Worm (Caenorhabditis elegans) whole organism, L4 larva: ENCODE data around the gene C24H12.6.

ENCODE experiments used
- F37D6.2 ChIP-seq: sonication (generic microtip); optimal IDR thresholded peaks from 2 replicates; lab custom pipeline; 2016; ENCODE audit warnings: mild to moderate bottlenecking, missing genetic modification characterization, missing compliant biosample characterization
- F49E8.2 ChIP-seq: sonication (generic microtip); optimal IDR thresholded peaks from 2 replicates; lab custom pipeline; 2016; ENCODE audit warnings: missing compliant biosample characterization, mild to moderate bottlenecking, missing genetic modification characterization, borderline replicate concordance
- ZK546.5 ChIP-seq, 2 experiments: sonication (generic microtip); optimal IDR thresholded peaks; 2 replicates each; lab custom pipeline; 2017; ENCODE audit warnings: missing biosample characterization in 2 of 2, missing genetic modification characterization in 2 of 2
- aha-1 ChIP-seq: fragments of 150-350 bp; peaks from one replicate; lab custom pipeline; 2014; ENCODE audit warnings: missing biosample characterization, missing genetic modification characterization
- ama-1 ChIP-seq: fragments of 150-350 bp; optimal IDR thresholded peaks from 2 replicates; lab custom pipeline; 2014; ENCODE audit warnings: inconsistent platforms, mixed read lengths
- arid-1 ChIP-seq: fragments of 200-800 bp; sonication (Bioruptor generic); conservative IDR thresholded peaks from 2 replicates; pipeline ENCODE4 v1.3.6; 2022; ENCODE audit warnings: missing genetic modification reagents, missing genetic modification characterization, missing compliant biosample characterization
- attf-4 ChIP-seq: sonication (generic microtip); optimal IDR thresholded peaks from 3 replicates; lab custom pipeline; 2017; ENCODE audit warnings: missing biosample characterization, missing genetic modification characterization
- ceh-20 ChIP-seq: fragments of 200-800 bp; sonication (Bioruptor generic); IDR thresholded peaks from 2 replicates; pipeline ENCODE4 v1.3.6; 2022; ENCODE audit warnings: missing genetic modification reagents, missing genetic modification characterization, missing compliant biosample characterization
- ceh-28 ChIP-seq: fragments of 150-350 bp; optimal IDR thresholded peaks from 2 replicates; lab custom pipeline; 2014; ENCODE audit warnings: missing biosample characterization, missing genetic modification reagents, missing genetic modification characterization
- ceh-32 ChIP-seq: sonication (generic microtip); optimal IDR thresholded peaks from 2 replicates; lab custom pipeline; 2016; ENCODE audit warnings: mild to moderate bottlenecking, missing genetic modification characterization, missing compliant biosample characterization; ENCODE audit not compliant: poor library complexity
- ceh-44 ChIP-seq: fragments of 200-800 bp; sonication (Bioruptor generic); IDR thresholded peaks from 2 replicates; pipeline ENCODE4 v1.3.6; 2022; ENCODE audit warnings: missing genetic modification reagents, missing genetic modification characterization, missing compliant biosample characterization
- ces-1 ChIP-seq: fragments of 150-350 bp; sonication (generic microtip); optimal IDR thresholded peaks from 4 replicates; lab custom pipeline; 2014; ENCODE audit warnings: missing biosample characterization, missing genetic modification reagents, missing genetic modification characterization
- daf-12 ChIP-seq: fragments of 150-350 bp; optimal IDR thresholded peaks from 2 replicates; lab custom pipeline; 2014; ENCODE audit warnings: missing biosample characterization, missing genetic modification reagents, missing genetic modification characterization
- daf-16 ChIP-seq, 3 experiments: sonication (generic microtip); optimal IDR thresholded peaks; 2 replicates each; lab custom pipeline; 2016 to 2017; ENCODE audit warnings: missing genetic modification characterization in 3 of 3, missing genetic modification reagents in 3 of 3, mild to moderate bottlenecking in 2 of 3, missing compliant biosample characterization in 2 of 3, missing biosample characterization in 1 of 3, moderate library complexity in 1 of 3
- daf-19 ChIP-seq: fragments of 200-800 bp; sonication (Bioruptor generic); conservative IDR thresholded peaks from 2 replicates; pipeline ENCODE4 v1.3.6; 2022; ENCODE audit warnings: missing genetic modification characterization, missing compliant biosample characterization
- dmd-6 ChIP-seq: fragments of 200-800 bp; sonication (Bioruptor generic); IDR thresholded peaks from 2 replicates; pipeline ENCODE4 v1.3.6; 2022; ENCODE audit warnings: missing genetic modification reagents, missing genetic modification characterization, missing compliant biosample characterization
- dpl-1 ChIP-seq: fragments of 150-350 bp; optimal IDR thresholded peaks from 2 replicates; lab custom pipeline; 2014; ENCODE audit warnings: missing biosample characterization, missing genetic modification reagents, missing genetic modification characterization
- hif-1 ChIP-seq, 2 experiments: sonication (generic microtip); optimal IDR thresholded peaks; 2 replicates each; lab custom pipeline; 2016 to 2017; ENCODE audit warnings: missing compliant biosample characterization in 2 of 2, missing genetic modification characterization in 2 of 2, missing genetic modification reagents in 2 of 2, missing genotype in 2 of 2, mild to moderate bottlenecking in 1 of 2
- hlh-11 ChIP-seq: fragments of 200-800 bp; sonication (Bioruptor generic); optimal IDR thresholded peaks from 2 replicates; lab custom pipeline; 2018; ENCODE audit warnings: mild to moderate bottlenecking, missing genetic modification characterization, missing compliant biosample characterization
- hlh-30 ChIP-seq: sonication (generic microtip); optimal IDR thresholded peaks from 2 replicates; lab custom pipeline; 2017; ENCODE audit warnings: antibody characterized with exemption, mild to moderate bottlenecking, missing genetic modification characterization, missing compliant biosample characterization; ENCODE audit not compliant: insufficient read depth
- jun-1 ChIP-seq: fragments of 150-350 bp; optimal IDR thresholded peaks from 2 replicates; lab custom pipeline; 2014; ENCODE audit warnings: missing biosample characterization, missing genetic modification reagents, missing genetic modification characterization
- lin-13 ChIP-seq: fragments of 150-350 bp; optimal IDR thresholded peaks from 2 replicates; lab custom pipeline; 2014; ENCODE audit warnings: missing biosample characterization, missing genetic modification reagents, missing genetic modification characterization
- lsy-2 ChIP-seq, 2 experiments: fragments of 150-350 bp in 1 of 2; sonication (generic microtip) in 1 of 2; optimal IDR thresholded peaks; 2 replicates each; lab custom pipeline; 2014 to 2017; ENCODE audit warnings: missing biosample characterization in 2 of 2, missing genetic modification characterization in 2 of 2
- madf-5 ChIP-seq, 2 experiments: fragments of 200-800 bp; sonication (Bioruptor generic); IDR thresholded peaks; 2 replicates each; pipeline ENCODE4 v1.3.6; 2022; ENCODE audit warnings: missing compliant biosample characterization in 2 of 2, missing genetic modification characterization in 2 of 2
- madf-9 ChIP-seq: fragments of 200-800 bp; sonication (Bioruptor generic); conservative IDR thresholded peaks from 2 replicates; pipeline ENCODE4 v1.3.6; 2022; ENCODE audit warnings: missing genetic modification reagents, missing genetic modification characterization, missing compliant biosample characterization
- mdl-1 ChIP-seq, 2 experiments: fragments of 150-350 bp in 1 of 2; sonication (generic microtip) in 1 of 2; optimal IDR thresholded peaks; 2 replicates each; lab custom pipeline; 2014 to 2017; ENCODE audit warnings: missing biosample characterization in 2 of 2, missing genetic modification characterization in 2 of 2
- mdt-29 ChIP-seq: fragments of 200-800 bp; sonication (Bioruptor generic); IDR thresholded peaks from 2 replicates; pipeline ENCODE4 v1.3.6; 2022; ENCODE audit warnings: missing genetic modification reagents, missing genetic modification characterization, missing compliant biosample characterization
- mep-1 ChIP-seq: fragments of 150-350 bp; sonication (generic microtip); optimal IDR thresholded peaks from 3 replicates; lab custom pipeline; 2014; ENCODE audit warnings: missing biosample characterization, missing genetic modification characterization
- mes-2 ChIP-seq: sonication (generic microtip); optimal IDR thresholded peaks from 2 replicates; lab custom pipeline; 2016; ENCODE audit warnings: missing genotype, mild to moderate bottlenecking, missing genetic modification characterization, missing compliant biosample characterization; ENCODE audit not compliant: poor library complexity, severe bottlenecking
- mxl-2 ChIP-seq: fragments of 200-800 bp; sonication (Bioruptor generic); conservative IDR thresholded peaks from 2 replicates; pipeline ENCODE4 v1.3.6; 2022; ENCODE audit warnings: missing genetic modification reagents, missing genetic modification characterization, missing compliant biosample characterization
- nhr-25 ChIP-seq: sonication (generic microtip); optimal IDR thresholded peaks from 2 replicates; lab custom pipeline; 2017; ENCODE audit warnings: missing genetic modification characterization, mild to moderate bottlenecking, missing compliant biosample characterization, antibody characterized with exemption, moderate library complexity, borderline replicate concordance; ENCODE audit not compliant: insufficient read depth
- nhr-28 ChIP-seq: fragments of 150-350 bp; optimal IDR thresholded peaks from 2 replicates; lab custom pipeline; 2014; ENCODE audit warnings: missing biosample characterization, missing genetic modification characterization
- nhr-41 ChIP-seq: fragments of 200-800 bp; sonication (Bioruptor generic); IDR thresholded peaks from 2 replicates; pipeline ENCODE4 v1.3.6; 2022; ENCODE audit warnings: missing genetic modification reagents, missing genetic modification characterization, missing compliant biosample characterization
- nhr-42 ChIP-seq: fragments of 200-800 bp; sonication (Bioruptor generic); IDR thresholded peaks from 2 replicates; pipeline ENCODE4 v1.3.6; 2022; ENCODE audit warnings: missing genetic modification characterization, missing compliant biosample characterization
- nhr-6 ChIP-seq: fragments of 150-350 bp; optimal IDR thresholded peaks from 2 replicates; lab custom pipeline; 2014; ENCODE audit warnings: missing biosample characterization, missing genetic modification characterization
- nhr-76 ChIP-seq: fragments of 150-350 bp; optimal IDR thresholded peaks from 2 replicates; lab custom pipeline; 2014; ENCODE audit warnings: missing biosample characterization, missing genetic modification characterization
- pha-4 ChIP-seq, 2 experiments: fragments of 150-350 bp in 1 of 2; fragments of 200-800 bp in 1 of 2; sonication (Bioruptor generic) in 1 of 2; IDR thresholded peaks in 1 of 2; optimal IDR thresholded peaks in 1 of 2; 2 replicates each; pipeline versions ENCODE4 v1.3.6 to Lab custom; 2014 to 2022; ENCODE audit warnings: missing genetic modification characterization in 2 of 2, missing genetic modification reagents in 2 of 2, missing biosample characterization in 1 of 2, missing compliant biosample characterization in 1 of 2
- php-3 ChIP-seq: fragments of 200-800 bp; sonication (Bioruptor generic); IDR thresholded peaks from 2 replicates; pipeline ENCODE4 v1.3.6; 2022; ENCODE audit warnings: missing genetic modification reagents, missing genetic modification characterization, missing compliant biosample characterization
- rbr-2 ChIP-seq: sonication (generic microtip); optimal IDR thresholded peaks from 2 replicates; lab custom pipeline; 2016; ENCODE audit warnings: missing genotype, missing genetic modification characterization, missing compliant biosample characterization
- set-16 ChIP-seq: fragments of 200-800 bp; sonication (Bioruptor generic); IDR thresholded peaks from 2 replicates; pipeline ENCODE4 v1.3.6; 2022; ENCODE audit warnings: missing genetic modification reagents, missing genetic modification characterization, missing compliant biosample characterization
- spr-3 ChIP-seq: fragments of 200-800 bp; sonication (Bioruptor generic); optimal IDR thresholded peaks from 2 replicates; lab custom pipeline; 2018; ENCODE audit warnings: mild to moderate bottlenecking, missing genetic modification characterization, missing compliant biosample characterization
- zfp-2 ChIP-seq: sonication (generic microtip); optimal IDR thresholded peaks from 2 replicates; lab custom pipeline; 2016; ENCODE audit warnings: mild to moderate bottlenecking, missing genetic modification characterization, missing compliant biosample characterization
- zip-2 ChIP-seq: fragments of 150-350 bp; optimal IDR thresholded peaks from 2 replicates; lab custom pipeline; 2014; ENCODE audit warnings: missing biosample characterization, missing genetic modification characterization
- ztf-11 ChIP-seq: fragments of 150-350 bp; optimal IDR thresholded peaks from 2 replicates; lab custom pipeline; 2014; ENCODE audit warnings: missing biosample characterization, missing genetic modification characterization
- ztf-7 ChIP-seq: fragments of 150-350 bp; optimal IDR thresholded peaks from 2 replicates; lab custom pipeline; 2014; ENCODE audit warnings: missing biosample characterization, missing genetic modification characterization

C24H12.6 gene

DNA sequence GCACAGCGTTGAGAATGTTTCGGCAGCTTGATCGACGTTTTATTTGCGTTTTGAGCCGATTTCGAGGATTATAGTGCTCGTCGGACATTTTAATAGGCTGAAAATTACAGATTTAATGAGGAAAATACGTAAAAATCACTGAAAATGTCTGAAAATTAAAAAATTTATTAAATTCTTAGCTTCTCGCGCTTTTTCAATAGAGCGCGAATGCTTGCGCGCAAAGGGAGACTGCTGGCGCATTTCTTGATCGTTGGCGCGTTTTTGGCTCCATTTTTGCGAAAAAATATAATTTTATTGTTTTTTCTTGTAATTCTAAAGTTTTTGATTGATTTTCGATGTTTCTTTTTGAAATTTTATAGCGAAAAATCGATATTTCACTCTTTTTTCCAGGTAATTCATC, 7.8 kb downstream of the C24H12.6 start, which contains the start of the genes dnsn-1 and C24H12.4 (continued):
- TF ChIP-seq mxl-2 (GFP tag; lab: Robert Waterston, UW) (no peak), mdt-29 (GFP tag; lab: Robert Waterston, UW) (no peak), rbr-2 (tag; lab: Kevin White, UChicago) (peak; percentile 89), set-16 (GFP tag; lab: Robert Waterston, UW) (no peak), madf-5 (GFP tag; IDR thresholded peaks at IDR 0.05; lab: Robert Waterston, UW) (no peak), nhr-76 (no peak), ceh-44 (GFP tag; lab: Robert Waterston, UW) (peak; percentile 47; the same call in 1 of the 2 replicates), lin-13 (GFP tag; lab: Kevin White, UChicago) (peak; percentile 74), lsy-2 (tag; optimal IDR thresholded peaks at IDR 0.05; lab: Kevin White, UChicago) (peak in 1 of 2 experiments; percentile 96), zfp-2 (tag; lab: Kevin White, UChicago) (peak; percentile 37), daf-12 (tag; lab: Kevin White, UChicago) (no peak), madf-9 (peak; percentile 47; the same call in 1 of the 2 replicates), nhr-41 (GFP tag; lab: Robert Waterston, UW) (no peak), daf-19 (GFP tag; lab: Robert Waterston, UW) (peak; percentile 76; the same call in 1 of the 2 replicates), ZK546.5 (tag; optimal IDR thresholded peaks at IDR 0.05; lab: Kevin White, UChicago) (peak in 1 of 2 experiments; percentile 33), nhr-28 (tag; lab: Kevin White, UChicago) (peak; percentile 76), mdl-1 (tag; optimal IDR thresholded peaks at IDR 0.05; lab: Kevin White, UChicago) (peak in 1 of 2 experiments; percentile 6), ztf-11 (tag; lab: Kevin White, UChicago) (no peak), hlh-30 (peak; percentile 82), dmd-6 (peak; percentile 77), pha-4 (GFP tag; IDR thresholded peaks at IDR 0.05; lab: Robert Waterston, UW) (peak; percentile 80), pha-4 (tag; optimal IDR thresholded peaks at IDR 0.05; lab: Kevin White, UChicago) (peak; percentile 77), hif-1 (tag; optimal IDR thresholded peaks at IDR 0.05; lab: Kevin White, UChicago) (peak in 1 of 2 experiments; percentile 67), nhr-6 (tag; lab: Kevin White, UChicago) (peak; percentile 87), ama-1 (lab: Kevin White, UChicago) (peak; percentile 64), F37D6.2 (tag; lab: Kevin White, UChicago) (peak; percentile 85), hlh-11 (tag; lab: Kevin White, UChicago) (peak; percentile 77), dpl-1 (GFP tag; lab: Kevin White, UChicago) (peak; percentile 97), F49E8.2 (tag; lab: Kevin White, UChicago) (peak; percentile 84), jun-1 (tag; lab: Kevin White, UChicago) (peak; percentile 56), mep-1 (peak; percentile 93), nhr-42 (GFP tag; lab: Robert Waterston, UW) (peak; percentile 85), spr-3 (GFP tag; lab: Kevin White, UChicago) (peak; percentile 40), daf-16 (GFP tag; optimal IDR thresholded peaks at IDR 0.05; lab: Kevin White, UChicago) (peak in 1 of 2 experiments; percentile 48), daf-16 (tag; optimal IDR thresholded peaks at IDR 0.05; lab: Kevin White, UChicago) (no peak), ceh-32 (tag; lab: Kevin White, UChicago) (peak; percentile 63), ceh-20 (GFP tag; lab: Robert Waterston, UW) (peak; percentile 77), arid-1 (GFP tag; lab: Robert Waterston, UW) (peak; percentile 72; the same call in 1 of the 2 replicates), zip-2 (tag; lab: Kevin White, UChicago) (peak; percentile 78), mes-2 (tag; lab: Kevin White, UChicago) (peak; percentile 95), ztf-7 (peak; percentile 73), ces-1 (no peak), attf-4 (tag; lab: Kevin White, UChicago) (no peak), ceh-28 (tag; lab: Kevin White, UChicago) (no peak), php-3 (GFP tag; lab: Robert Waterston, UW) (peak; percentile 66), aha-1 (tag; lab: Kevin White, UChicago) (peak; percentile 10), nhr-25 (tag; lab: Kevin White, UChicago) (peak; percentile 16)
